Worm (Caenorhabditis elegans): Measurements from ENCODE around the gene tyra-2.

The tyra-2 gene

ce11 chrX:7019733-7020132 is 14.4 kb upstream of the tyra-2 start, which contains the start of gene cah-5:
Gene cah-5 (plus strand): TSS chrX:7020033.
- TF ChIP-seq fkh-10 (GFP tag; optimal IDR thresholded peaks at IDR 0.05) = peak; percentile 46
- TF ChIP-seq elt-2 (tag; optimal IDR thresholded peaks at IDR 0.05) = no peak

ce11 chrX:7005919-7006318 is 544 bp upstream of the tyra-2 start:
- no peak for TF ChIP-seq ceh-8 (GFP tag; optimal IDR thresholded peaks at IDR 0.05)
- TF ChIP-seq snpc-4 (tag; optimal IDR thresholded peaks at IDR 0.05) = peak; percentile 44
- TF ChIP-seq unc-86 (tag; optimal IDR thresholded peaks at IDR 0.05) = no peak
- TF ChIP-seq ces-1 (GFP tag; optimal IDR thresholded peaks at IDR 0.05) = no peak
- peak; percentile 16 for TF ChIP-seq rnt-1 (tag; optimal IDR thresholded peaks at IDR 0.05)
- no peak for TF ChIP-seq ceh-88 (GFP tag; IDR thresholded peaks at IDR 0.05)
- no peak for TF ChIP-seq zip-4 (GFP tag; optimal IDR thresholded peaks at IDR 0.05)
- no peak for TF ChIP-seq efl-3 (GFP tag; optimal IDR thresholded peaks at IDR 0.05)
- TF ChIP-seq lin-13 (GFP tag; optimal IDR thresholded peaks at IDR 0.05) = no peak
- no peak for TF ChIP-seq nhr-47 (tag; optimal IDR thresholded peaks at IDR 0.05)
- no peak for TF ChIP-seq mab-9 (GFP tag; IDR thresholded peaks at IDR 0.05)
- TF ChIP-seq ztf-11 (tag; optimal IDR thresholded peaks at IDR 0.05) = no peak
- no peak for TF ChIP-seq nhr-28 (tag; optimal IDR thresholded peaks at IDR 0.05)
- TF ChIP-seq lin-15B (tag; optimal IDR thresholded peaks at IDR 0.05) = no peak
- TF ChIP-seq nhr-12 (tag; optimal IDR thresholded peaks at IDR 0.05) = no peak

- TF ChIP-seq pqm-1 (tag; optimal IDR thresholded peaks at IDR 0.05) (no peak), zag-1 (tag; optimal IDR thresholded peaks at IDR 0.05) (no peak), mef-2 (tag; optimal IDR thresholded peaks at IDR 0.05) (no peak), nhr-11 (tag; optimal IDR thresholded peaks at IDR 0.05) (no peak), unc-30 (tag; optimal IDR thresholded peaks at IDR 0.05) (no peak), ceh-63 (GFP tag; optimal IDR thresholded peaks at IDR 0.05) (peak; percentile 73), C04F5.9 (tag; optimal IDR thresholded peaks at IDR 0.05) (no peak), dsc-1 (tag; optimal IDR thresholded peaks at IDR 0.05) (peak; percentile 79), nhr-47 (tag; optimal IDR thresholded peaks at IDR 0.05) (peak; percentile 15), fkh-10 (GFP tag; optimal IDR thresholded peaks at IDR 0.05) (no peak), lin-35 (GFP tag; optimal IDR thresholded peaks at IDR 0.05) (no peak), jun-1 (tag; optimal IDR thresholded peaks at IDR 0.05) (no peak), nhr-84 (tag; optimal IDR thresholded peaks at IDR 0.05) (no peak), blmp-1 (tag; optimal IDR thresholded peaks at IDR 0.05) (no peak), lin-13 (GFP tag; optimal IDR thresholded peaks at IDR 0.05) (no peak)
Observed at ce11 chrX:7001933-7002332, 3.4 kb downstream of the tyra-2 start.

ce11 chrX:6996448-6996847 is 8.9 kb downstream of the tyra-2 start, which contains the start of the genes F01E11.20 and tsp-16:
Gene F01E11.20 (minus strand): TSS chrX:6996548.
Gene tsp-16 (minus strand): TSS chrX:6996620.
- TF ChIP-seq nhr-77 (tag; optimal IDR thresholded peaks at IDR 0.05) = peak; percentile 6
- TF ChIP-seq lir-3 (tag; optimal IDR thresholded peaks at IDR 0.05; ENCODE audit: poor library complexity) = no peak

ce11 chrX:6991427-6991826 is 13.9 kb downstream of the tyra-2 start, which contains the start of gene ugt-57:
Gene ugt-57 (plus strand): TSS chrX:6991727.
- TF ChIP-seq fkh-10 (GFP tag; optimal IDR thresholded peaks at IDR 0.05) = no peak

ce11 chrX:6989342-6989741 is 16.0 kb downstream of the tyra-2 start, which contains the start of gene F01E11.18:
Gene F01E11.18 (plus strand): TSS chrX:6989642.
- no peak for TF ChIP-seq isw-1 (GFP tag; IDR thresholded peaks at IDR 0.05)
- no peak for TF ChIP-seq mab-9 (GFP tag; IDR thresholded peaks at IDR 0.05)
- no peak for TF ChIP-seq irx-1 (tag; optimal IDR thresholded peaks at IDR 0.05)
- no peak for TF ChIP-seq ceh-8 (GFP tag; optimal IDR thresholded peaks at IDR 0.05)

All from whole organism, L1 larva.